2 worm cellular contexts compared by ENCODE assay signal in genomic region chrIV:6095357-6095858, ce11.
TF ChIP-seq lines count a peak whose summit lies in the region.

Gene lag-1, plus strand, starts transcription at chrIV:6095407.

TF ChIP-seq in whole organism, L1 larva, 84 proteins besides CTCF, POLR2A, EP300 and RAD21:
- TF ChIP-seq blmp-1 (tag; optimal IDR thresholded peaks at IDR 0.05; lab: Kevin White, UChicago) (peak; percentile 66), ces-1 (GFP tag; optimal IDR thresholded peaks at IDR 0.05; lab: Kevin White, UChicago) (no peak)

TF ChIP-seq in whole organism, L4 larva, 104 proteins besides CTCF, POLR2A, EP300 and RAD21:
- TF ChIP-seq daf-16 (GFP tag; optimal IDR thresholded peaks at IDR 0.05; lab: Kevin White, UChicago), result no peak
- TF ChIP-seq daf-16 (tag; optimal IDR thresholded peaks at IDR 0.05; lab: Kevin White, UChicago), result peak; percentile 61
- TF ChIP-seq daf-19 (GFP tag; conservative IDR thresholded peaks at IDR 0.05; lab: Robert Waterston, UW), result no peak
